Fruit fly (Drosophila melanogaster): ENCODE results near the gene lectin-22C.
A peak's percentile ranks its signal among the peaks of the same experiment; 100 is the strongest.

DNA sequence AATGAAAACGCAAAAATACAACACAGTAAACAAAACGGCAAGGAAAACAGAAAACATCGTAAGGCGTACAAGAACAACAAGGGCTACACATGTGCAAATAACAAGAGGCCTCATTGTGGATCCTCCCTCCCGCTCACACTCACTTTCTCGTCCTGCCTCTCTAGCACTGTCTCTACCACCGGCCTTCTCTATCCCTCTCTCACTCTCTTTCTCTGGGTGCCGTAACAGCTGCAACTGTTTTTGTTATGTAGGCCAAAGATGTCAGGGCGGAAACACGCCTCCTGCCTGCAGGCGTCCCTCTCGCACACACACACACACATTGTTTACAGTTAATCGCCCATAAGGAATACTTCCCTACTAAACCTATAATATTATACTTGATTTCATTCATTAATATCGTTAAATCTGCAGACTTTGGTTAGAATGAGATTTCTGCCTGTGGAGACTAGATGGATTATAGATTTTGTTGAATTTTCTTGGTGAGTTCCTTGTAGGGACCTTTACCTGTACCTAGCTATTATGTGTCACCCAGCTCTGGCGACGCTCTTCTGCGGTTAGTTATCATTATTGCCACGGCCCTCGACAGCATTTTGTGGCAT, 23.1 kb downstream of the lectin-22C start:
- TF ChIP-seq CG9948 (tag; optimal IDR thresholded peaks at IDR 0.05) (no peak), CG8159 (tag; optimal IDR thresholded peaks at IDR 0.05) (peak; percentile 13)

Measured in whole organism, pupa.